Worm (Caenorhabditis elegans): ENCODE data around the gene rbm-26.

rbm-26 gene

ce11 chrIII:5727827-5728226, 16.5 kb downstream of the rbm-26 start, which contains the start of gene egg-1:
Gene egg-1 (plus strand): TSS chrIII:5728180.
- TF ChIP-seq hnd-1 (tag; optimal IDR thresholded peaks at IDR 0.05) (no peak), scrt-1 (GFP tag; IDR thresholded peaks at IDR 0.05) (no peak), sea-1 (GFP tag; conservative IDR thresholded peaks at IDR 0.05) (no peak), tra-4 (tag; optimal IDR thresholded peaks at IDR 0.05) (no peak), tbx-37 (GFP tag; conservative IDR thresholded peaks at IDR 0.05) (no peak), hmbx-1 (tag; optimal IDR thresholded peaks at IDR 0.05) (no peak), ceh-13 (GFP tag; optimal IDR thresholded peaks at IDR 0.05) (no peak), F13C5.2 (tag; optimal IDR thresholded peaks at IDR 0.05) (no peak), flt-1 (GFP tag; IDR thresholded peaks at IDR 0.05) (no peak)

ce11 chrIII:5729367-5729766, 18.0 kb downstream of the rbm-26 start:
- no peak for TF ChIP-seq hmbx-1 (tag; optimal IDR thresholded peaks at IDR 0.05)
- TF ChIP-seq flt-1 (GFP tag; IDR thresholded peaks at IDR 0.05), result no peak
- no peak for TF ChIP-seq tbx-11 (GFP tag; IDR thresholded peaks at IDR 0.05)
- TF ChIP-seq B0310.2 (tag; optimal IDR thresholded peaks at IDR 0.05), result no peak

- TF ChIP-seq ceh-13 (GFP tag; optimal IDR thresholded peaks at IDR 0.05) (no peak), pes-1 (GFP tag; IDR thresholded peaks at IDR 0.05) (no peak), aly-1 (tag; optimal IDR thresholded peaks at IDR 0.05) (no peak), F13C5.2 (tag; optimal IDR thresholded peaks at IDR 0.05) (no peak)
Observed at ce11 chrIII:5730041-5730440, 18.7 kb downstream of the rbm-26 start.

- TF ChIP-seq B0310.2 (tag; optimal IDR thresholded peaks at IDR 0.05), result no peak
- TF ChIP-seq aly-1 (tag; optimal IDR thresholded peaks at IDR 0.05), result no peak
- TF ChIP-seq sea-1 (GFP tag; conservative IDR thresholded peaks at IDR 0.05), result no peak
- TF ChIP-seq ama-1 (optimal IDR thresholded peaks at IDR 0.05), result no peak
- no peak for TF ChIP-seq scrt-1 (GFP tag; IDR thresholded peaks at IDR 0.05)
- no peak for TF ChIP-seq pes-1 (GFP tag; IDR thresholded peaks at IDR 0.05)
Observed at ce11 chrIII:5730980-5731636, 19.8 kb downstream of the rbm-26 start, which contains the start of the genes B0244.9 and B0244.7. Gene B0244.9 (minus strand): TSS chrIII:5731030. Gene B0244.7 (plus strand): TSS chrIII:5731501.

ce11 chrIII:5732925-5733324, 21.6 kb downstream of the rbm-26 start, which contains the start of gene B0244.17:
Gene B0244.17 (plus strand): TSS chrIII:5733225.
- no peak for TF ChIP-seq tbx-37 (GFP tag; conservative IDR thresholded peaks at IDR 0.05)
- TF ChIP-seq pes-1 (GFP tag; IDR thresholded peaks at IDR 0.05), result no peak
- TF ChIP-seq scrt-1 (GFP tag; IDR thresholded peaks at IDR 0.05), result no peak
- TF ChIP-seq sea-1 (GFP tag; conservative IDR thresholded peaks at IDR 0.05), result no peak
- TF ChIP-seq F13C5.2 (tag; optimal IDR thresholded peaks at IDR 0.05), result no peak
- TF ChIP-seq ets-7 (tag; optimal IDR thresholded peaks at IDR 0.05), result no peak

- TF ChIP-seq tbx-11 (GFP tag; IDR thresholded peaks at IDR 0.05) (no peak), hmg-4 (GFP tag; optimal IDR thresholded peaks at IDR 0.05) (no peak), ceh-13 (GFP tag; optimal IDR thresholded peaks at IDR 0.05) (no peak), pes-1 (GFP tag; IDR thresholded peaks at IDR 0.05) (no peak), tbx-37 (GFP tag; conservative IDR thresholded peaks at IDR 0.05) (no peak), ceh-36 (tag; optimal IDR thresholded peaks at IDR 0.05) (no peak), F13C5.2 (tag; optimal IDR thresholded peaks at IDR 0.05) (no peak), hnd-1 (tag; optimal IDR thresholded peaks at IDR 0.05) (no peak), aly-1 (tag; optimal IDR thresholded peaks at IDR 0.05) (no peak), flt-1 (GFP tag; IDR thresholded peaks at IDR 0.05) (no peak), ets-7 (tag; optimal IDR thresholded peaks at IDR 0.05) (no peak), hmbx-1 (tag; optimal IDR thresholded peaks at IDR 0.05) (no peak)
Observed at ce11 chrIII:5734328-5734727, 23.0 kb downstream of the rbm-26 start.

- TF ChIP-seq B0310.2 (tag; optimal IDR thresholded peaks at IDR 0.05), result no peak
- no peak for TF ChIP-seq tbx-11 (GFP tag; IDR thresholded peaks at IDR 0.05)
- no peak for TF ChIP-seq ets-7 (tag; optimal IDR thresholded peaks at IDR 0.05)
- TF ChIP-seq ceh-36 (tag; optimal IDR thresholded peaks at IDR 0.05), result no peak
- no peak for TF ChIP-seq hmg-4 (GFP tag; optimal IDR thresholded peaks at IDR 0.05)
- TF ChIP-seq sea-1 (GFP tag; conservative IDR thresholded peaks at IDR 0.05), result no peak
- no peak for TF ChIP-seq hmbx-1 (tag; optimal IDR thresholded peaks at IDR 0.05)
- TF ChIP-seq tbx-37 (GFP tag; conservative IDR thresholded peaks at IDR 0.05), result no peak
- no peak for TF ChIP-seq scrt-1 (GFP tag; IDR thresholded peaks at IDR 0.05)
- TF ChIP-seq ama-1 (optimal IDR thresholded peaks at IDR 0.05), result no peak
Observed at ce11 chrIII:5734905-5735304, 23.6 kb downstream of the rbm-26 start, which contains the start of gene B0244.10. Gene B0244.10 (plus strand): TSS chrIII:5735158.

- TF ChIP-seq pes-1 (GFP tag; IDR thresholded peaks at IDR 0.05) (no peak), tra-4 (tag; optimal IDR thresholded peaks at IDR 0.05) (no peak), B0310.2 (tag; optimal IDR thresholded peaks at IDR 0.05) (no peak), ceh-36 (tag; optimal IDR thresholded peaks at IDR 0.05) (no peak), tbx-37 (GFP tag; conservative IDR thresholded peaks at IDR 0.05) (no peak), tbx-11 (GFP tag; IDR thresholded peaks at IDR 0.05) (no peak), F13C5.2 (tag; optimal IDR thresholded peaks at IDR 0.05) (no peak)
Observed at ce11 chrIII:5737708-5738107, 26.4 kb downstream of the rbm-26 start, which contains the start of gene B0244.6. Gene B0244.6 (plus strand): TSS chrIII:5738008.

ce11 chrIII:5740666-5741065, 29.3 kb downstream of the rbm-26 start, which contains the start of gene B0244.16:
Gene B0244.16 (plus strand): TSS chrIII:5740966.
- TF ChIP-seq sea-1 (GFP tag; conservative IDR thresholded peaks at IDR 0.05) (no peak), pes-1 (GFP tag; IDR thresholded peaks at IDR 0.05) (no peak), tbx-37 (GFP tag; conservative IDR thresholded peaks at IDR 0.05) (no peak), B0310.2 (tag; optimal IDR thresholded peaks at IDR 0.05) (no peak), ama-1 (optimal IDR thresholded peaks at IDR 0.05) (no peak), scrt-1 (GFP tag; IDR thresholded peaks at IDR 0.05) (no peak), hmbx-1 (tag; optimal IDR thresholded peaks at IDR 0.05) (no peak), flt-1 (GFP tag; IDR thresholded peaks at IDR 0.05) (no peak), aly-1 (tag; optimal IDR thresholded peaks at IDR 0.05) (no peak), ceh-36 (tag; optimal IDR thresholded peaks at IDR 0.05) (no peak), ets-7 (tag; optimal IDR thresholded peaks at IDR 0.05) (no peak), F13C5.2 (tag; optimal IDR thresholded peaks at IDR 0.05) (no peak), tra-4 (tag; optimal IDR thresholded peaks at IDR 0.05) (no peak)
